Worm (Caenorhabditis elegans): Measurements from ENCODE around the gene C55A6.12.
"Not testable (repeated sequence)": the region's sequence is repeated elsewhere in the genome, so short reads cannot be mapped to it uniquely, and the experiment has no call there.

Gene C55A6.12

DNA sequence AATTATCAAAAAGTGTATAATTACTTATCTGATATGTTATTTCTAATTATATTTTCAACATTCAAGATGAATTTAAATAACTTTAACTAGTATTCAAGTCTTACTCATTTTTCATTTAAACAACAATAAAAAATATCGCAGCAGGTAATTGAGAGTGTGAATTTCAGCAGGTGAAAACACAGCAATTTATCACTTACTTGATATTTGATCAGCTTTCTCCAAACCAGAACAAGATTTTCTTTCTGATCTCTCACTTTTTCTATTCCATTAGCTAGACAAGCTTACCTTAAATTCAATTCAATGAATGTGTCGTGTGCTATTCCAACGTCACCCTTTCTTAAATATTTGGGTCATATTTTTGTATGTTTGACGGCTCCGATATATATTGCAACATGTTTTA, 17.4 kb downstream of the C55A6.12 start, which contains the start of gene srh-1:
Gene srh-1, plus strand, starts transcription at position 301 of the 400 bp plus-strand sequence.
- TF ChIP-seq snpc-4 (tag; optimal IDR thresholded peaks at IDR 0.05) (no peak), hmg-11 (tag; optimal IDR thresholded peaks at IDR 0.05) (no peak), lsy-12 (tag; optimal IDR thresholded peaks at IDR 0.05) (no peak), pha-4 (tag; optimal IDR thresholded peaks at IDR 0.05) (no peak)

DNA sequence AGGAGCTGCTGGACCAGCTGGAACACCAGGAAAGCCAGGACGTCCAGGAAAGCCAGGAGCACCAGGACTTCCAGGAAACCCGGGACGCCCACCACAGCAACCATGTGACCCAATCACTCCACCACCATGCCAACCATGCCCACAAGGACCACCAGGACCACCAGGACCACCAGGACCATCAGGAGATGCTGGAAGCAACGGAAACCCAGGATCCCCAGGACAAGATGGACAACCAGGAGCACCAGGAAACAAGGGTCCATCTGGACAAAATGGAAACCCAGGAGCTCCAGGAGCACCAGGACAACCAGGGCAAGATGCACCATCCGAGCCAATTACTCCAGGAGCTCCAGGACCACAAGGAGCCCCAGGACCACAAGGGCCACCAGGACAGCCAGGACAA, 18.5 kb downstream of the C55A6.12 start:
- TF ChIP-seq egl-27 (tag; optimal IDR thresholded peaks at IDR 0.05) = no peak
- TF ChIP-seq tbx-2 (tag; optimal IDR thresholded peaks at IDR 0.05) = no peak
- no peak for TF ChIP-seq egl-5 (tag; optimal IDR thresholded peaks at IDR 0.05)
- TF ChIP-seq ceh-16 (tag; optimal IDR thresholded peaks at IDR 0.05) = no peak
- no peak for TF ChIP-seq daf-12 (tag; optimal IDR thresholded peaks at IDR 0.05)

DNA sequence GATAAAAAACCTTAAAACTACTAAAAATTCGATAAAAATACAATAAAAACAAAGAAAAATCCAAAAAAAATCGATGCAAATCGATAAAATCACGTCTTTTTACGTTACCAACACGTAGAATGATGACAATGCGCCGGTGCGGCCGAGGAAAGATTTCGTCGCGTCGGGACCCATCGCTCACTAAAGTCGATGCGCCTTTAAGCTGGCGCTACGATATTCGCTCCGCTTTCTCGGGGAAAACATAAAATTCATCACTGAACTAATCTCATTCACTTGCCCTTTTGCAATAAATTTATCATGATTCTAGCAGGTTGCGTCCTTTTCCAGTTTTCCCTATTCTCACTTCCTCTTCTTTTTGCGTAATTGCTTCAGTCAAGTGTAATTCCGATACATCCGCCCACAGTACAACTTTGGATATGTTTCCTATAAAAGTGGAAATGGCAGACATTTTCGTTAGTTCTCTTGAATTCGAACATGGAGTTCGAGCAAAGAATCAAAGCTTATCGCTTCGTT, 19.3 kb downstream of the C55A6.12 start, which contains the start of gene col-157:
Gene col-157, plus strand, starts transcription at position 463 of the 513 bp plus-strand sequence.
- not testable (repeated sequence) for TF ChIP-seq mdl-1, skn-1, elt-3 (tag; optimal IDR thresholded peaks at IDR 0.05)

DNA sequence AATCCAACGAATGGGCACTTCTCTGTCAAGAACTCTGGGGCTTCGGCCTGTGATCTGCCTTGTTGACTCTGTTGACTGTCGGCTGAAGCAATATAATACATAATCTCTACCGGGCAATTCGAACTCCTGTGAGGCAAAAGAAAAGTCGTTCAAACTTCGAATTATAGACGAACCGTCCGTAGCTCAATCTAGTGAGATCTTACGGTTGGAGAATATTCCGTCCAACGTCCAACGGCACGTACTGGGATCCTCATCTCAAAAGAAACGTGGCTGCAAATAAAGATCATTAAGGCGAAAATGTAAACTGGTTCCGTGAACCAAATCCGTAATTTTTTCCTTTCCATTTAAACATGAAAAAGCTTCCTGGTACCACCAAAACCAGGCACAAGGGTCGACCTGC, 22.2 kb downstream of the C55A6.12 start, which contains the start of gene T11F9.14:
Gene T11F9.14, minus strand, starts transcription at position 101 of the 400 bp plus-strand sequence.
- TF ChIP-seq nhr-25, jun-1, snpc-4 (tag; optimal IDR thresholded peaks at IDR 0.05): not testable (repeated sequence)

DNA sequence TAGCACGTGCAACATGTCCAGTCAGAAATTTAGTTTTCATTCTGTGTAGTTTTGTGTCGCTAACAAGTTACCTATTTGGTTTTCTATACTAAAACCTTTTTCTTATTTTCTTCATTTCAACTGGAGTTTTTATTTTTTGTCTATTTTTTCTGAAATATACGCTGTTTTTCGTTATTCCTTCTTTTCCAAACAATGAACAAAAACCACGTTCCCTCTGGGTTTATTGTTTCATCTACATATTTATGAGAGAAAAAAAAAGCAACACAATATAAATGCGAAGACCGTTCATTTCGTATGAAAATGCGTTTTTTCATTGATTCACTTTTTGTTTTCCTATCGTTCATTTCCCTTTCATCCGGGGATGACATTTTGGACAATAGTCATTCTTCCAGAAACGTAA, 23.5 kb downstream of the C55A6.12 start, which contains the start of gene T11F9.22:
Gene T11F9.22, plus strand, starts transcription at position 301 of the 400 bp plus-strand sequence.
- no peak for TF ChIP-seq nhr-23 (tag; optimal IDR thresholded peaks at IDR 0.05)
- TF ChIP-seq sea-2 (GFP tag; optimal IDR thresholded peaks at IDR 0.05) = no peak
- TF ChIP-seq fos-1 (tag; optimal IDR thresholded peaks at IDR 0.05) = no peak
- TF ChIP-seq ceh-9 (tag; optimal IDR thresholded peaks at IDR 0.05) = no peak
- no peak for TF ChIP-seq nfya-1 (tag; optimal IDR thresholded peaks at IDR 0.05; ENCODE audit: insufficient read depth)
- TF ChIP-seq nhr-237 (tag; optimal IDR thresholded peaks at IDR 0.05) = no peak
- TF ChIP-seq zag-1 (tag; optimal IDR thresholded peaks at IDR 0.05) = no peak
- TF ChIP-seq nhr-43 (tag; optimal IDR thresholded peaks at IDR 0.05; ENCODE audit: poor library complexity, severe bottlenecking) = no peak
- no peak for TF ChIP-seq ceh-16 (tag; optimal IDR thresholded peaks at IDR 0.05)
- no peak for TF ChIP-seq ZK546.5 (tag; optimal IDR thresholded peaks at IDR 0.05)

DNA sequence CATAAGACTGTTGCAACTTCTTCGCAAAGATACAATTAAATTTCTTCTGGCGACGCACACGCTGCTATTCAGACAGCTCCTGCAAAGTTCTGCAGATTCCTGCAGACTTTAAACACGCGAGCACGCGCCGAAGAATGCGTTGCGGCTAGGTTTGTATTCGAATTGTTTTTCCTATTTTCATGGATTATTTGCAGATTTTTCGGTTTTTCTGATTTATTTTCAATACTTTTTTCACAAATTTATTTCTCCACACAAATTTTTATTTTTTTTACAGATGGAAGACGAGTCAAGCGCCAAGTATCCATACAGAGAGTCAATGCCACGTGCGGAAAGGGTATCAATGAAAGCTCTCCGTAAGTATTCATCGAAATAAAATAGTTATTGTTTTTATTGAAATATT, 27.3 kb downstream of the C55A6.12 start, which contains the start of gene T11F9.7:
Gene T11F9.7, plus strand, starts transcription at position 301 of the 400 bp plus-strand sequence.
- TF ChIP-seq fos-1, daf-12, elt-2 (tag; optimal IDR thresholded peaks at IDR 0.05): not testable (repeated sequence)

DNA sequence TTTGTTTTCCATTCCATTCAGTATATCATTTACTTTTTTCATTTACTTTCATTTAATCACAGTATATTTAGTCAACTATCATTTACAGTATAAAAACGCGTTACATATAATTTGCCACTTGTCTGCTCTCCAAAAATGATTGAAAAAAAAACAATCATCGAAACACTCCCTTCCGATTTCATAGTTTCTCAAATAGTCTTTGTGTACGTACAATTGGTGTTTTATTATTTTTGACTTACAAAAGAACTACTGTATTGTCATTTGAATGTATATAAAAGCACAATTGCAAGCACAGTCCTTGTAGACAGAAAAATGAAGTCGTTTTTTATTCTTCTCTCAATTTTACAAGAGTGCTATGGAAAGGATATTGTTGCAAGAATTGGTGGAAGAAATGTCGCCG, 28.5 kb downstream of the C55A6.12 start, which contains the start of gene nas-22:
Gene nas-22, plus strand, starts transcription at position 301 of the 400 bp plus-strand sequence.
- TF ChIP-seq lin-15B (tag; optimal IDR thresholded peaks at IDR 0.05) (no peak), jun-1 (tag; optimal IDR thresholded peaks at IDR 0.05) (no peak), pqm-1 (tag; optimal IDR thresholded peaks at IDR 0.05) (no peak), elt-2 (tag; optimal IDR thresholded peaks at IDR 0.05) (no peak), lin-39 (tag; optimal IDR thresholded peaks at IDR 0.05) (no peak)

DNA sequence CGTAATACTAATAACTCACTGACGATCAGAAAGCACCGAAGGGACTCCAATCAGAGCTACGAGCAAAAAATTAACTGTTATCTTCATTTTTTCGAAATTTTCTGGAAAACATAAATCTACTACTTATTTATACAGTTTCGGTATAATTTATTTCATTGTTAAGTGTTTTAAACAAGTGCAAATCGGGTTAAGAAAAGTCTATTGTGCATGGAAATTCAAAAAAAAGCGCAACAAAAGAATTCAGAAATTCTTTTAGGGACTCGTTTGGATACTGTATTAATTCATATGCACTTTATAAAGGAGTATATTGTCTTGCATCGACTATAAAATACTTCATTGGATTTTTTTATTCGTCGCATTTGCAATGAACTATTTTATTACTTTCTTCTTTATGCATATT, 30.7 kb downstream of the C55A6.12 start, which contains the start of the genes nas-20 and nas-21:
Gene nas-20, minus strand, starts transcription at position 101 of the 400 bp plus-strand sequence.
Gene nas-21, plus strand, starts transcription at position 356 of the 400 bp plus-strand sequence.
- TF ChIP-seq egl-5 (tag; optimal IDR thresholded peaks at IDR 0.05) (no peak), nhr-237 (tag; optimal IDR thresholded peaks at IDR 0.05) (no peak), unc-62 (GFP tag; optimal IDR thresholded peaks at IDR 0.05) (no peak), nhr-67 (tag; optimal IDR thresholded peaks at IDR 0.05) (no peak), sea-2 (GFP tag; optimal IDR thresholded peaks at IDR 0.05) (no peak), mml-1 (tag; optimal IDR thresholded peaks at IDR 0.05) (no peak)

Data from whole organism, L3 larva.